Fruit fly (Drosophila melanogaster) S2 (cell line): Measurements from ENCODE around the gene Tsf1.

Source experiments
- CG8478 ChIP-seq: fragments of >200 bp; optimal IDR thresholded peaks from 2 replicates; lab custom pipeline; 2018
- CTCF ChIP-seq, 2 experiments: fragments of >200 bp; optimal IDR thresholded peaks; 2 replicates each; lab custom pipeline; 2018

Gene Tsf1

dm6 chrX:18386784-18387183, at the start of gene Tsf1:
TSS of gene Tsf1 (plus strand) at chrX:18387084.
- TF ChIP-seq CTCF (optimal IDR thresholded peaks at IDR 0.05; lab: Kevin White, UChicago) (no peak), CG8478 (no peak)

dm6 chrX:18341014-18341413, 45.9 kb upstream of the Tsf1 start:
- no peak for TF ChIP-seq CTCF (optimal IDR thresholded peaks at IDR 0.05; lab: Kevin White, UChicago)
- TF ChIP-seq CG8478 = no peak

- no peak for TF ChIP-seq CTCF (optimal IDR thresholded peaks at IDR 0.05; lab: Kevin White, UChicago)
- TF ChIP-seq CG8478 = no peak
Measured at dm6 chrX:18347641-18348040, 39.2 kb upstream of the Tsf1 start.

- TF ChIP-seq CTCF (optimal IDR thresholded peaks at IDR 0.05; lab: Kevin White, UChicago) = no peak
- no peak for TF ChIP-seq CG8478
Measured at dm6 chrX:18350609-18351008, 36.3 kb upstream of the Tsf1 start.

- TF ChIP-seq CG8478 = no peak
- no peak for TF ChIP-seq CTCF (optimal IDR thresholded peaks at IDR 0.05; lab: Kevin White, UChicago)
Measured at dm6 chrX:18356141-18356600, 30.7 kb upstream of the Tsf1 start, which contains the start of gene kairos. TSS of gene kairos (minus strand) at chrX:18356191.

dm6 chrX:18357756-18358182, 29.1 kb upstream of the Tsf1 start:
- no peak for TF ChIP-seq CG8478
- TF ChIP-seq CTCF (optimal IDR thresholded peaks at IDR 0.05; lab: Kevin White, UChicago) = peak in 1 of 2 experiments; percentile 39

dm6 chrX:18358352-18358931, 28.4 kb upstream of the Tsf1 start, which contains the start of gene CG6106:
TSS of gene CG6106 (plus strand) at chrX:18358881.
- TF ChIP-seq CG8478 (no peak), CTCF (optimal IDR thresholded peaks at IDR 0.05; lab: Kevin White, UChicago) (peak in 1 of 2 experiments; percentile 6)

- TF ChIP-seq CG8478 (no peak), CTCF (optimal IDR thresholded peaks at IDR 0.05; lab: Kevin White, UChicago) (no peak)
Measured at dm6 chrX:18363423-18363822, 23.5 kb upstream of the Tsf1 start.

- TF ChIP-seq CTCF (optimal IDR thresholded peaks at IDR 0.05; lab: Kevin White, UChicago) (no peak), CG8478 (no peak)
Measured at dm6 chrX:18364047-18364747, 22.7 kb upstream of the Tsf1 start.

dm6 chrX:18364999-18365398, 21.9 kb upstream of the Tsf1 start:
- no peak for TF ChIP-seq CTCF (optimal IDR thresholded peaks at IDR 0.05; lab: Kevin White, UChicago)
- no peak for TF ChIP-seq CG8478

dm6 chrX:18366033-18366850, 20.6 kb upstream of the Tsf1 start, which contains the start of gene CrebB:
TSS of gene CrebB (plus strand) at chrX:18366357.
- TF ChIP-seq CTCF (optimal IDR thresholded peaks at IDR 0.05; lab: Kevin White, UChicago) (no peak), CG8478 (no peak)

- no peak for TF ChIP-seq CG8478
Measured at dm6 chrX:18366851-18367649, 19.8 kb upstream of the Tsf1 start.

dm6 chrX:18367806-18368643, 18.9 kb upstream of the Tsf1 start:
- TF ChIP-seq CG8478 (no peak), CTCF (optimal IDR thresholded peaks at IDR 0.05; lab: Kevin White, UChicago) (no peak)

dm6 chrX:18368644-18368998, 18.3 kb upstream of the Tsf1 start:
- TF ChIP-seq CG8478 (no peak), CTCF (optimal IDR thresholded peaks at IDR 0.05; lab: Kevin White, UChicago) (no peak)
